Worm (Caenorhabditis elegans) whole organism, L1 larva: ENCODE results near the gene ugt-64.

Experiments
- C04F5.9 ChIP-seq: sonication (generic microtip); optimal IDR thresholded peaks from 2 replicates; lab custom pipeline; 2016; ENCODE audit warnings: missing genetic modification characterization, missing compliant biosample characterization
- Y116A8C.19 ChIP-seq: sonication (generic microtip); optimal IDR thresholded peaks from 2 replicates; lab custom pipeline; 2016; ENCODE audit warnings: missing compliant biosample characterization, missing genetic modification characterization, borderline replicate concordance
- aha-1 ChIP-seq: fragments of 150-350 bp; optimal IDR thresholded peaks from 2 replicates; lab custom pipeline; 2014; ENCODE audit warnings: missing biosample characterization, missing genetic modification characterization
- blmp-1 ChIP-seq: fragments of 150-350 bp; optimal IDR thresholded peaks from 2 replicates; lab custom pipeline; 2014; ENCODE audit warnings: missing biosample characterization, missing genetic modification characterization
- ceh-88 ChIP-seq: fragments of 200-800 bp; sonication (Bioruptor generic); IDR thresholded peaks from 2 replicates; pipeline ENCODE4 v1.3.6; 2022; ENCODE audit warnings: missing genetic modification characterization, missing compliant biosample characterization
- dpl-1 ChIP-seq, 3 experiments: fragments of 150-350 bp in 2 of 3; sonication (generic microtip) in 1 of 3; optimal IDR thresholded peaks; 2 replicates each; lab custom pipeline; 2014 to 2017; ENCODE audit warnings: missing biosample characterization in 3 of 3, missing genetic modification characterization in 3 of 3, missing genetic modification reagents in 3 of 3
- dsc-1 ChIP-seq: sonication (generic microtip); optimal IDR thresholded peaks from 2 replicates; lab custom pipeline; 2016; ENCODE audit warnings: mild to moderate bottlenecking, missing genetic modification characterization, missing compliant biosample characterization
- egl-27 ChIP-seq, 2 experiments: fragments of 150-350 bp in 1 of 2; sonication (generic microtip); optimal IDR thresholded peaks; 3 replicates each; lab custom pipeline; 2017 to 2018; ENCODE audit warnings: missing biosample characterization in 2 of 2, missing genetic modification characterization in 2 of 2, missing genetic modification reagents in 2 of 2
- elt-2 ChIP-seq: sonication (generic microtip); optimal IDR thresholded peaks from 2 replicates; lab custom pipeline; 2016; ENCODE audit warnings: missing genetic modification characterization, mild to moderate bottlenecking, inconsistent platforms, missing compliant biosample characterization, missing genetic modification reagents
- elt-3 ChIP-seq, 6 experiments: fragments of 150-350 bp in 1 of 6; sonication (generic microtip); optimal IDR thresholded peaks; 2 replicates each; lab custom pipeline; 2017 to 2018; ENCODE audit warnings: missing biosample characterization in 6 of 6, missing genetic modification characterization in 6 of 6, inconsistent platforms in 1 of 6
- fkh-10 ChIP-seq: sonication (generic microtip); optimal IDR thresholded peaks from 2 replicates; lab custom pipeline; 2017; ENCODE audit warnings: missing biosample characterization, missing genetic modification reagents, missing genetic modification characterization
- fkh-4 ChIP-seq: sonication (generic microtip); optimal IDR thresholded peaks from 2 replicates; lab custom pipeline; 2016; ENCODE audit warnings: missing compliant biosample characterization, missing genetic modification characterization, borderline replicate concordance
- fkh-8 ChIP-seq: sonication (generic microtip); optimal IDR thresholded peaks from 2 replicates; lab custom pipeline; 2016; ENCODE audit warnings: mild to moderate bottlenecking, missing genetic modification characterization, missing compliant biosample characterization
- fos-1 ChIP-seq: fragments of 150-350 bp; optimal IDR thresholded peaks from 2 replicates; lab custom pipeline; 2014; ENCODE audit warnings: missing biosample characterization, missing genetic modification characterization
- irx-1 ChIP-seq: sonication (generic microtip); optimal IDR thresholded peaks from 2 replicates; lab custom pipeline; 2016; ENCODE audit warnings: missing genetic modification characterization, missing compliant biosample characterization
- lir-3 ChIP-seq: sonication (generic microtip); optimal IDR thresholded peaks from 2 replicates; lab custom pipeline; 2016; ENCODE audit warnings: mild to moderate bottlenecking, missing genetic modification characterization, moderate library complexity, missing compliant biosample characterization; ENCODE audit not compliant: poor library complexity
- mab-9 ChIP-seq: fragments of 200-800 bp; sonication (Bioruptor generic); IDR thresholded peaks from 2 replicates; pipeline ENCODE4 v1.3.6; 2022; ENCODE audit warnings: missing genetic modification reagents, missing genetic modification characterization, missing compliant biosample characterization
- mdl-1 ChIP-seq, 2 experiments: fragments of 150-350 bp; optimal IDR thresholded peaks; 2 replicates each; lab custom pipeline; 2014 to 2017; ENCODE audit warnings: missing biosample characterization in 2 of 2, missing genetic modification characterization in 2 of 2, inconsistent platforms in 1 of 2
- mep-1 ChIP-seq: fragments of 150-350 bp; optimal IDR thresholded peaks from 2 replicates; lab custom pipeline; 2014; ENCODE audit warnings: missing biosample characterization, missing genetic modification characterization
- nhr-12 ChIP-seq: sonication (generic microtip); optimal IDR thresholded peaks from 2 replicates; lab custom pipeline; 2017; ENCODE audit warnings: missing biosample characterization, missing genetic modification characterization
- nhr-237 ChIP-seq: fragments of 150-350 bp; optimal IDR thresholded peaks from 2 replicates; lab custom pipeline; 2014; ENCODE audit warnings: missing biosample characterization, missing genetic modification characterization
- nhr-47 ChIP-seq: sonication (generic microtip); optimal IDR thresholded peaks from 2 replicates; lab custom pipeline; 2016; ENCODE audit warnings: mild to moderate bottlenecking, missing genetic modification characterization, moderate library complexity, missing compliant biosample characterization
- nhr-71 ChIP-seq: sonication (generic microtip); optimal IDR thresholded peaks from 2 replicates; lab custom pipeline; 2016; ENCODE audit warnings: mild to moderate bottlenecking, missing genetic modification characterization, moderate library complexity, missing compliant biosample characterization
- nhr-76 ChIP-seq: sonication (generic microtip); optimal IDR thresholded peaks from 2 replicates; lab custom pipeline; 2017; ENCODE audit warnings: missing biosample characterization, missing genetic modification characterization
- nhr-85 ChIP-seq: sonication (generic microtip); peaks from one replicate; lab custom pipeline; 2016; ENCODE audit warnings: missing genetic modification characterization, inconsistent platforms, missing compliant biosample characterization
- sox-4 ChIP-seq: sonication (generic microtip); optimal IDR thresholded peaks from 2 replicates; lab custom pipeline; 2016; ENCODE audit warnings: missing genetic modification characterization, missing compliant biosample characterization
- swsn-7 ChIP-seq: sonication (generic microtip); optimal IDR thresholded peaks from 2 replicates; lab custom pipeline; 2016; ENCODE audit warnings: missing genetic modification characterization, missing compliant biosample characterization
- vab-15 ChIP-seq: sonication (generic microtip); optimal IDR thresholded peaks from 2 replicates; lab custom pipeline; 2017; ENCODE audit warnings: missing genotype, mild to moderate bottlenecking, missing genetic modification characterization, missing compliant biosample characterization
- zag-1 ChIP-seq: fragments of 150-350 bp; optimal IDR thresholded peaks from 2 replicates; lab custom pipeline; 2014; ENCODE audit warnings: missing biosample characterization, missing genetic modification characterization

Gene ugt-64

ce11 chrV:3505745-3506144 lies 407 bp downstream of the ugt-64 start (continued):
- no peak for TF ChIP-seq sox-4 (tag; lab: Kevin White, UChicago)

- TF ChIP-seq nhr-47, result no peak
- TF ChIP-seq mep-1, result no peak
- no peak for TF ChIP-seq nhr-76
- TF ChIP-seq fkh-4 (tag; lab: Kevin White, UChicago), result no peak
- no peak for TF ChIP-seq nhr-237 (tag; lab: Kevin White, UChicago)
- no peak for TF ChIP-seq C04F5.9 (tag; lab: Kevin White, UChicago)
- no peak for TF ChIP-seq fkh-10 (GFP tag; lab: Kevin White, UChicago)
- no peak for TF ChIP-seq aha-1
- TF ChIP-seq mdl-1 (tag; optimal IDR thresholded peaks at IDR 0.05; lab: Kevin White, UChicago), result no peak
Observed at ce11 chrV:3502038-3502437, 4.1 kb downstream of the ugt-64 start, which contains the start of the genes C07G3.8 and C07G3.10. Gene C07G3.8, minus strand, starts transcription at chrV:3502138. Gene C07G3.10, plus strand, starts transcription at chrV:3502307.

ce11 chrV:3496880-3497279 lies 9.3 kb downstream of the ugt-64 start, which contains the start of gene C07G3.15:
Gene C07G3.15, minus strand, starts transcription at chrV:3496980.
- no peak for TF ChIP-seq egl-27 (tag; optimal IDR thresholded peaks at IDR 0.05; lab: Kevin White, UChicago)
- TF ChIP-seq, all 84 proteins: peak for 0

ce11 chrV:3490435-3490834 lies 15.7 kb downstream of the ugt-64 start, which contains the start of gene srbc-36:
Gene srbc-36, minus strand, starts transcription at chrV:3490535.
- TF ChIP-seq fos-1 (tag; lab: Kevin White, UChicago), result no peak
- no peak for TF ChIP-seq nhr-237 (tag; lab: Kevin White, UChicago)
- TF ChIP-seq zag-1 (tag; lab: Kevin White, UChicago), result no peak
- TF ChIP-seq nhr-12 (tag; lab: Kevin White, UChicago), result no peak
- TF ChIP-seq nhr-76, result no peak
- TF ChIP-seq mab-9, result no peak

- TF ChIP-seq lir-3 (tag; lab: Kevin White, UChicago) (no peak), vab-15 (tag; lab: Kevin White, UChicago) (no peak), zag-1 (tag; lab: Kevin White, UChicago) (no peak), ceh-88 (no peak), swsn-7 (tag; lab: Kevin White, UChicago) (no peak), elt-3 (tag; optimal IDR thresholded peaks at IDR 0.05; lab: Kevin White, UChicago) (no peak), Y116A8C.19 (tag; lab: Kevin White, UChicago) (no peak), nhr-47 (no peak), nhr-71 (no peak), irx-1 (tag; lab: Kevin White, UChicago) (no peak)
Observed at ce11 chrV:3486857-3487256, 19.3 kb downstream of the ugt-64 start, which contains the start of gene srbc-32. Gene srbc-32, minus strand, starts transcription at chrV:3486957.

ce11 chrV:3484702-3485101 lies 21.4 kb downstream of the ugt-64 start, which contains the start of gene srbc-33:
Gene srbc-33, minus strand, starts transcription at chrV:3484802.
- no peak for TF ChIP-seq blmp-1
- no peak for TF ChIP-seq nhr-237 (tag; lab: Kevin White, UChicago)
- TF ChIP-seq fkh-8 (tag; lab: Kevin White, UChicago), result peak; percentile 16
- no peak for TF ChIP-seq dsc-1 (tag; lab: Kevin White, UChicago)
- TF ChIP-seq dpl-1 (GFP tag; optimal IDR thresholded peaks at IDR 0.05; lab: Kevin White, UChicago), result no peak

ce11 chrV:3482550-3483002 lies 23.6 kb downstream of the ugt-64 start, which contains the start of gene lys-7:
Gene lys-7, minus strand, starts transcription at chrV:3482600.
- TF ChIP-seq nhr-85 (tag; lab: Kevin White, UChicago) (no peak), elt-2 (tag; lab: Kevin White, UChicago) (peak; percentile 76), nhr-76 (no peak)
- TF ChIP-seq, all 84 proteins: peak for 1
